Worm (Caenorhabditis elegans) whole organism, L4/young adult: ENCODE data around the gene ZK896.5.

ENCODE experiments used
- W03F9.2 ChIP-seq: fragments of 150-350 bp; optimal IDR thresholded peaks from 2 replicates; lab custom pipeline; 2014; ENCODE audit warnings: missing biosample characterization, missing genetic modification characterization
- him-1 ChIP-seq: sonication (generic microtip); optimal IDR thresholded peaks from 2 replicates; lab custom pipeline; 2016; ENCODE audit warnings: missing genotype, missing genetic modification reagents, missing genetic modification characterization, missing compliant biosample characterization

ce11 chrIV:12915479-12915878, 36.0 kb upstream of the ZK896.5 start, which contains the start of gene srz-15:
- TF ChIP-seq him-1 (tag; lab: Kevin White, UChicago) (no peak), W03F9.2 (tag; lab: Kevin White, UChicago) (no peak)
